Fruit fly (Drosophila melanogaster): Measurements from ENCODE around the gene Ptp61F.
A peak's percentile ranks its signal among the peaks of the same experiment; 100 is the strongest.

Gene Ptp61F

DNA sequence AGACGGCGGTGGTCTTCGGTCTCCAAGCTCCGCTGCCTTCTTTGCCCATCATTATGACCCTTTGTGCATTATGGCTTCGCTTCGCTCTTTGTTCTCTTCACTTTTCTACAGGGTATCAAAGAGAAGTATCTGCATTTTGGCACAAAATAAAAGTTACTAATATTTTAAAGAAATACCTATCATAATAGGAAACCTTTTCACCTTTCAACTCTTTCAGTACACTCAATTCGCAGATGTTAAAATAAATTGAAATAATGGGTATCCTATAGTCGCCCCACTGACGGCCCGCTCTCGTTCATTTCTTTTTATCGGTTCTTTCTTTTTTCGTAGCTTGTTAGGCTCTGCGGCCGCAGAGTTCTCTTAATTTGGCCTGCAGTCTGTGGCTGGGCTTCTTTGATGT is 32.2 kb downstream of the Ptp61F start:
- TF ChIP-seq en (GFP tag; optimal IDR thresholded peaks at IDR 0.05) (peak; percentile 56), CG10366 (GFP tag; IDR thresholded peaks at IDR 0.05) (peak; percentile 79), CG18262 (tag; optimal IDR thresholded peaks at IDR 0.05) (peak; percentile 96), C15 (GFP tag; IDR thresholded peaks at IDR 0.05) (no peak; the same call in 2 of the 3 replicates), CG17568 (GFP tag; optimal IDR thresholded peaks at IDR 0.05) (peak; percentile 75), Vsx1 (GFP tag; optimal IDR thresholded peaks at IDR 0.05) (peak; percentile 28), slp2 (GFP tag; optimal IDR thresholded peaks at IDR 0.05) (peak; percentile 74), Lhr (GFP tag; optimal IDR thresholded peaks at IDR 0.05) (peak; percentile 84), Rfx (GFP tag; IDR thresholded peaks at IDR 0.05) (peak; percentile 52), Abd-B (GFP tag; optimal IDR thresholded peaks at IDR 0.05) (peak; percentile 86), CG8281 (tag; optimal IDR thresholded peaks at IDR 0.05) (peak; percentile 35), CG17612 (GFP tag; IDR thresholded peaks at IDR 0.05) (peak; percentile 34; the same call in 1 of the 2 replicates), CG7271 (tag; optimal IDR thresholded peaks at IDR 0.05) (peak; percentile 79), tx (GFP tag; optimal IDR thresholded peaks at IDR 0.05) (peak; percentile 65), amos (GFP tag; IDR thresholded peaks at IDR 0.05; ENCODE audit: partially characterized antibody) (no peak), CG10267 (tag; optimal IDR thresholded peaks at IDR 0.05) (peak; percentile 91), nerfin-1 (tag; optimal IDR thresholded peaks at IDR 0.05) (peak; percentile 88), zen2 (GFP tag; IDR thresholded peaks at IDR 0.05; ENCODE audit: partially characterized antibody) (no peak), CG1603 (tag; optimal IDR thresholded peaks at IDR 0.05) (peak; percentile 78), CG7556 (GFP tag; optimal IDR thresholded peaks at IDR 0.05) (peak; percentile 76), TFAM (GFP tag; optimal IDR thresholded peaks at IDR 0.05) (peak; percentile 48), CG3163 (GFP tag; optimal IDR thresholded peaks at IDR 0.05) (peak; percentile 66), CG30020 (tag; optimal IDR thresholded peaks at IDR 0.05) (peak; percentile 75), Lpt (GFP tag; optimal IDR thresholded peaks at IDR 0.05) (no peak), zen (tag; optimal IDR thresholded peaks at IDR 0.05) (peak; percentile 88), CG10543 (GFP tag; optimal IDR thresholded peaks at IDR 0.05) (no peak), gcm (GFP tag; optimal IDR thresholded peaks at IDR 0.05) (peak; percentile 80), Nf-YA (GFP tag; IDR thresholded peaks at IDR 0.05) (peak; percentile 70), Hr51 (GFP tag; optimal IDR thresholded peaks at IDR 0.05) (peak; percentile 32 to 39), Sin3A (optimal IDR thresholded peaks at IDR 0.05) (no peak), vvl (GFP tag; IDR thresholded peaks at IDR 0.05) (peak; percentile 96), az2 (GFP tag; optimal IDR thresholded peaks at IDR 0.05) (peak; percentile 93), Ptx1 (GFP tag; IDR thresholded peaks at IDR 0.05) (peak; percentile 75), CG9437 (GFP tag; optimal IDR thresholded peaks at IDR 0.05) (peak; percentile 57), ash1 (GFP tag; optimal IDR thresholded peaks at IDR 0.05) (no peak), CG7928 (GFP tag; optimal IDR thresholded peaks at IDR 0.05) (no peak), CG2678 (tag; optimal IDR thresholded peaks at IDR 0.05) (peak; percentile 87), CG30431 (GFP tag; optimal IDR thresholded peaks at IDR 0.05) (peak; percentile 88), CTCF (GFP tag; optimal IDR thresholded peaks at IDR 0.05) (no peak), CG18476 (GFP tag; optimal IDR thresholded peaks at IDR 0.05) (peak; percentile 82), eyg (GFP tag; optimal IDR thresholded peaks at IDR 0.05) (peak; percentile 36), al (GFP tag; IDR thresholded peaks at IDR 0.05) (no peak), CG11093 (GFP tag; IDR thresholded peaks at IDR 0.05) (peak; percentile 88), Bdp1 (GFP tag; optimal IDR thresholded peaks at IDR 0.05) (peak; percentile 60), sr (GFP tag; IDR thresholded peaks at IDR 0.05) (0 out of 3 replicates have a peak, but pooled peaks have one; percentile 27), CG4820 (GFP tag; optimal IDR thresholded peaks at IDR 0.05) (peak; percentile 85), Asciz (GFP tag; optimal IDR thresholded peaks at IDR 0.05) (peak; percentile 83), CG3407 (GFP tag; optimal IDR thresholded peaks at IDR 0.05) (peak; percentile 79), grn (GFP tag; optimal IDR thresholded peaks at IDR 0.05) (peak; percentile 31), prd (optimal IDR thresholded peaks at IDR 0.05) (no peak), prd (GFP tag; IDR thresholded peaks at IDR 0.05) (peak; percentile 96), CG14965 (GFP tag; optimal IDR thresholded peaks at IDR 0.05; ENCODE audit: borderline replicate concordance) (peak; percentile 39)

Measured in whole organism, embryonic.